Fruit fly (Drosophila melanogaster) whole organism, embryonic: ENCODE data around the gene CG33514.

Experiments
- CG17328 ChIP-seq: fragments of 200-800 bp; sonication (Bioruptor generic); IDR thresholded peaks from 2 replicates; pipeline ENCODE4 v1.3.6; 2022; ENCODE audit warnings: missing biosample characterization, missing genetic modification characterization
- CG7271 ChIP-seq: fragments of 200-800 bp; sonication (Bioruptor generic); optimal IDR thresholded peaks from 2 replicates; lab custom pipeline; 2018; ENCODE audit warnings: missing biosample characterization, mild to moderate bottlenecking, missing genetic modification characterization, moderate library complexity
- E2f2 ChIP-seq: fragments of 200-800 bp; sonication (Bioruptor generic); IDR thresholded peaks from 2 replicates; pipeline ENCODE4 v1.3.6; 2022; ENCODE audit warnings: missing biosample characterization, missing genetic modification characterization
- esg ChIP-seq: fragments of 200-800 bp; sonication (Bioruptor generic); conservative IDR thresholded peaks from 2 replicates; pipeline ENCODE4 v1.3.6; 2022; ENCODE audit warnings: missing biosample characterization, missing genetic modification characterization

- TF ChIP-seq CG7271 (tag; lab: Kevin White, UChicago) (no peak), esg (no peak), CG17328 (GFP tag; lab: Robert Waterston, UW) (no peak), E2f2 (GFP tag; lab: Robert Waterston, UW) (no peak)
Measured at dm6 chr3L:4409898-4410629, 44.8 kb downstream of the CG33514 start.
